Fruit fly (Drosophila melanogaster) whole organism, embryonic: Measurements from ENCODE around the gene CG6055.

Experiments
- Antp ChIP-seq: fragments of 200-800 bp; sonication (Bioruptor generic); optimal IDR thresholded peaks from 3 replicates; lab custom pipeline; 2016; ENCODE audit warnings: missing biosample characterization, missing genetic modification characterization
- CG10147 ChIP-seq: fragments of 200-800 bp; sonication (Bioruptor generic); optimal IDR thresholded peaks from 2 replicates; lab custom pipeline; 2019; ENCODE audit warnings: missing biosample characterization, mild to moderate bottlenecking, missing genetic modification characterization, moderate library complexity
- CG10209 ChIP-seq: fragments of 200-800 bp; sonication (Bioruptor generic); optimal IDR thresholded peaks from 3 replicates; lab custom pipeline; 2017; ENCODE audit warnings: missing biosample characterization, mild to moderate bottlenecking, missing genetic modification characterization, missing genetic modification reagents
- CG10979 ChIP-seq: fragments of 200-800 bp; sonication (Bioruptor generic); optimal IDR thresholded peaks from 2 replicates; lab custom pipeline; 2018; ENCODE audit warnings: missing biosample characterization, mild to moderate bottlenecking, missing genetic modification characterization, moderate library complexity
- CG11398 ChIP-seq: fragments of 200-800 bp; sonication (Bioruptor generic); optimal IDR thresholded peaks from 2 replicates; lab custom pipeline; 2016; ENCODE audit warnings: missing biosample characterization, missing genetic modification characterization
- CG12236 ChIP-seq: fragments of 200-800 bp; sonication (Bioruptor generic); optimal IDR thresholded peaks from 2 replicates; lab custom pipeline; 2016; ENCODE audit warnings: missing biosample characterization, missing genetic modification characterization
- CG12299 ChIP-seq: fragments of 200-800 bp; sonication (Bioruptor generic); optimal IDR thresholded peaks from 2 replicates; lab custom pipeline; 2018; ENCODE audit warnings: missing biosample characterization, mild to moderate bottlenecking, missing genetic modification characterization
- CG13287 ChIP-seq: fragments of 200-800 bp; sonication (Bioruptor generic); IDR thresholded peaks from 2 replicates; pipeline ENCODE4 v1.3.6; 2022; ENCODE audit warnings: missing biosample characterization, missing genetic modification characterization; ENCODE audit not compliant: partially characterized antibody
- CG13894 ChIP-seq: fragments of 200-800 bp; sonication (Bioruptor generic); optimal IDR thresholded peaks from 3 replicates; lab custom pipeline; 2018; ENCODE audit warnings: missing biosample characterization, mild to moderate bottlenecking, missing genetic modification characterization, moderate library complexity
- CG14710 ChIP-seq: fragments of 200-800 bp; sonication (Bioruptor generic); optimal IDR thresholded peaks from 3 replicates; lab custom pipeline; 2019; ENCODE audit warnings: missing biosample characterization, mild to moderate bottlenecking, missing genetic modification characterization, moderate library complexity
- CG14860 ChIP-seq: fragments of 200-800 bp; sonication (Bioruptor generic); IDR thresholded peaks from 3 replicates; pipeline ENCODE4 v1.3.6; 2022; ENCODE audit warnings: missing biosample characterization, missing genetic modification characterization; ENCODE audit not compliant: partially characterized antibody
- CG15073 ChIP-seq: fragments of 200-800 bp; sonication (Bioruptor generic); optimal IDR thresholded peaks from 2 replicates; lab custom pipeline; 2016; ENCODE audit warnings: missing biosample characterization, missing genetic modification characterization
- CG33213 ChIP-seq: fragments of 200-800 bp; sonication (Bioruptor generic); optimal IDR thresholded peaks from 3 replicates; lab custom pipeline; 2016; ENCODE audit warnings: missing biosample characterization, missing genetic modification characterization
- CG8478 ChIP-seq: fragments of >200 bp; optimal IDR thresholded peaks from 2 replicates; lab custom pipeline; 2018
- CG8765 ChIP-seq: fragments of 200-800 bp; sonication (Bioruptor generic); IDR thresholded peaks from 2 replicates; pipeline ENCODE4 v1.3.6; 2022; ENCODE audit warnings: missing biosample characterization, missing genetic modification characterization
- CG8944 ChIP-seq: fragments of 200-800 bp; sonication (Bioruptor generic); optimal IDR thresholded peaks from 3 replicates; lab custom pipeline; 2016; ENCODE audit warnings: missing biosample characterization, missing genetic modification characterization
- CG9437 ChIP-seq: fragments of 200-800 bp; sonication (Bioruptor generic); optimal IDR thresholded peaks from 2 replicates; lab custom pipeline; 2018; ENCODE audit warnings: missing biosample characterization, mild to moderate bottlenecking, missing genetic modification characterization
- Dip2 ChIP-seq: fragments of 200-800 bp; sonication (Bioruptor generic); IDR thresholded peaks from 2 replicates; pipeline ENCODE4 v1.3.6; 2022; ENCODE audit warnings: missing biosample characterization, missing genetic modification characterization
- E2f1 ChIP-seq: fragments of 200-800 bp; sonication (Bioruptor generic); IDR thresholded peaks from 2 replicates; pipeline ENCODE4 v1.3.6; 2022; ENCODE audit warnings: missing biosample characterization, missing genetic modification characterization
- Elba2 ChIP-seq: fragments of 200-800 bp; sonication (Bioruptor generic); optimal IDR thresholded peaks from 3 replicates; lab custom pipeline; 2016; ENCODE audit warnings: missing biosample characterization, missing genetic modification characterization
- Hsf ChIP-seq: fragments of 200-800 bp; sonication (Bioruptor generic); optimal IDR thresholded peaks from 3 replicates; lab custom pipeline; 2016; ENCODE audit warnings: missing biosample characterization, missing genetic modification characterization
- Jarid2 ChIP-seq: fragments of 200-800 bp; sonication (Bioruptor generic); optimal IDR thresholded peaks from 3 replicates; lab custom pipeline; 2017; ENCODE audit warnings: mild to moderate bottlenecking, missing biosample characterization, missing genetic modification reagents, missing genetic modification characterization
- MTF-1 ChIP-seq: fragments of 200-800 bp; sonication (Bioruptor generic); optimal IDR thresholded peaks from 2 replicates; lab custom pipeline; 2018; ENCODE audit warnings: missing biosample characterization, mild to moderate bottlenecking, missing genetic modification characterization, borderline replicate concordance
- Myb ChIP-seq: fragments of 200-800 bp; sonication (Bioruptor generic); optimal IDR thresholded peaks from 2 replicates; lab custom pipeline; 2016; ENCODE audit warnings: missing biosample characterization, missing genetic modification characterization
- Sry-β ChIP-seq: fragments of 200-800 bp; sonication (Bioruptor generic); optimal IDR thresholded peaks from 2 replicates; lab custom pipeline; 2018; ENCODE audit warnings: missing biosample characterization, mild to moderate bottlenecking, missing genetic modification characterization, moderate library complexity
- Sry-δ ChIP-seq: fragments of 200-800 bp; sonication (Bioruptor generic); optimal IDR thresholded peaks from 2 replicates; lab custom pipeline; 2016; ENCODE audit warnings: missing biosample characterization, missing genetic modification characterization
- Tbp ChIP-seq: fragments of >200 bp; optimal IDR thresholded peaks from 2 replicates; lab custom pipeline; 2018; ENCODE audit warnings: missing biosample characterization, missing genetic modification characterization
- ap ChIP-seq: fragments of 200-800 bp; sonication (Bioruptor generic); IDR thresholded peaks from 2 replicates; pipeline ENCODE4 v1.3.6; 2022; ENCODE audit warnings: missing biosample characterization, missing genetic modification characterization
- dimm ChIP-seq: fragments of 200-800 bp; sonication (Bioruptor generic); IDR thresholded peaks from 2 replicates; pipeline ENCODE4 v1.3.6; 2022; ENCODE audit warnings: missing biosample characterization, missing genetic modification characterization
- dmrt99B ChIP-seq: fragments of 200-800 bp; sonication (Bioruptor generic); optimal IDR thresholded peaks from 2 replicates; lab custom pipeline; 2018; ENCODE audit warnings: missing biosample characterization, mild to moderate bottlenecking, missing genetic modification characterization, moderate library complexity
- fd96Cb ChIP-seq: fragments of 200-800 bp; sonication (Bioruptor generic); optimal IDR thresholded peaks from 2 replicates; lab custom pipeline; 2018; ENCODE audit warnings: missing biosample characterization, mild to moderate bottlenecking, missing genetic modification characterization, moderate library complexity
- gcm2 ChIP-seq: fragments of 200-800 bp; sonication (Bioruptor generic); optimal IDR thresholded peaks from 2 replicates; lab custom pipeline; 2016; ENCODE audit warnings: missing biosample characterization, missing genetic modification characterization
- her ChIP-seq: fragments of 200-800 bp; sonication (Bioruptor generic); optimal IDR thresholded peaks from 2 replicates; lab custom pipeline; 2016; ENCODE audit warnings: missing biosample characterization, missing genetic modification characterization
- nau ChIP-seq: fragments of 200-800 bp; sonication (Bioruptor generic); optimal IDR thresholded peaks from 3 replicates; lab custom pipeline; 2017; ENCODE audit warnings: missing biosample characterization, mild to moderate bottlenecking, missing genetic modification characterization, missing genetic modification reagents
- nerfin-1 ChIP-seq: fragments of 200-800 bp; sonication (Bioruptor generic); optimal IDR thresholded peaks from 3 replicates; lab custom pipeline; 2019; ENCODE audit warnings: missing biosample characterization, mild to moderate bottlenecking, missing genetic modification characterization, moderate library complexity
- pho ChIP-seq: fragments of 200-800 bp; sonication (Bioruptor generic); optimal IDR thresholded peaks from 2 replicates; lab custom pipeline; 2016; ENCODE audit warnings: missing biosample characterization, missing genetic modification characterization
- pzg ChIP-seq: fragments of 200-800 bp; sonication (Bioruptor generic); optimal IDR thresholded peaks from 3 replicates; lab custom pipeline; 2018; ENCODE audit warnings: missing biosample characterization, mild to moderate bottlenecking, missing genetic modification characterization, moderate library complexity
- run ChIP-seq: fragments of 200-800 bp; sonication (Bioruptor generic); optimal IDR thresholded peaks from 3 replicates; lab custom pipeline; 2018; ENCODE audit warnings: missing biosample characterization, mild to moderate bottlenecking, missing genetic modification characterization
- slbo ChIP-seq: fragments of 200-800 bp; sonication (Bioruptor generic); IDR thresholded peaks from 2 replicates; pipeline ENCODE4 v1.3.6; 2022; ENCODE audit warnings: missing biosample characterization, missing genetic modification characterization
- tin ChIP-seq: fragments of 200-800 bp; sonication (Bioruptor generic); optimal IDR thresholded peaks from 3 replicates; lab custom pipeline; 2016; ENCODE audit warnings: missing biosample characterization, missing genetic modification characterization
- trem ChIP-seq: fragments of 200-800 bp; optimal IDR thresholded peaks from 3 replicates; lab custom pipeline; 2019; ENCODE audit warnings: missing biosample characterization, mild to moderate bottlenecking, missing genetic modification characterization, moderate library complexity
- unc-4 ChIP-seq: fragments of 200-800 bp; sonication (Bioruptor generic); IDR thresholded peaks from 2 replicates; pipeline ENCODE4 v1.3.6; 2022; ENCODE audit warnings: missing biosample characterization, missing genetic modification characterization; ENCODE audit not compliant: partially characterized antibody
- usp ChIP-seq: fragments of >200 bp; optimal IDR thresholded peaks from 2 replicates; lab custom pipeline; 2017; ENCODE audit warnings: missing biosample characterization, missing genetic modification characterization
- vnd ChIP-seq: fragments of 200-800 bp; sonication (Bioruptor generic); IDR thresholded peaks from 3 replicates; pipeline ENCODE4 v1.3.6; 2022; ENCODE audit warnings: missing biosample characterization, missing genetic modification characterization; ENCODE audit not compliant: partially characterized antibody

The CG6055 gene

DNA sequence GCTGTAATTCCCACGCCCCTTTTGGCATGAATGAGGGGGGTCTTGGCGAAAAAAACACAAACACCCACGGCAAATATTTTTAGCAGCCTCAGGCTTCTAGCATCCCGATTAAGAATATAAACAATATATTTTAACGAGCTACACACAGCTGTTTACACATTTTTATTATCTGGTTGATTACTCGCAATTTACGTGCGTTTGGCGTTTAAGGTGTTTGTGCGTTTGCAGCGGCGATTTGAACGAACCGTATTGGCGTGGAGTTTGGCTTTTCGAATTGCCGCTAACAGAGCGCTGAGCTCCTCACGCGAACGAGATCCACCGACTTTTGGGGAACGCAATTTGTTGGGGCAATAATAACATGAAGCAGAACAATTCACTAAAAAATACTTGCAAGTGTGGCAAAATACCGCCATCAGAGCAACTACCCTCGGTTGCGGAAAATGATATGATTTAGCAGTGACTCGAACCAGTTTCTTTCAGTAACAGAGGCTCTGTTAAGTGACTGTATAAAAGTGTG, 29.7 kb downstream of the CG6055 start, which contains the start of gene Ziz (continued):
- TF ChIP-seq ap (GFP tag; lab: Robert Waterston, UW) (no peak), Myb (GFP tag; lab: Kevin White, UChicago) (peak; percentile 97), Dip2 (no peak), CG15073 (no peak), CG8478 (lab: Kevin White, UChicago) (no peak), CG12299 (peak; percentile 32), Elba2 (peak; percentile 14), nau (GFP tag; lab: Kevin White, UChicago) (no peak), pho (GFP tag; lab: Kevin White, UChicago) (no peak), CG12236 (GFP tag; lab: Kevin White, UChicago) (no peak), CG13287 (peak; percentile 63), her (peak; percentile 47), Hsf (GFP tag; lab: Kevin White, UChicago) (peak; percentile 6), fd96Cb (tag; lab: Kevin White, UChicago) (no peak), pzg (GFP tag; lab: Kevin White, UChicago) (peak; percentile 99), Tbp (no peak), CG10209 (GFP tag; lab: Kevin White, UChicago) (no peak), unc-4 (peak; percentile 56), CG10979 (tag; lab: Kevin White, UChicago) (peak; percentile 8), CG11398 (GFP tag; lab: Kevin White, UChicago) (peak; percentile 27), CG10147 (peak; percentile 73), usp (GFP tag; lab: Kevin White, UChicago) (no peak), CG13894 (tag; lab: Kevin White, UChicago) (peak; percentile 76), Antp (peak; percentile 2), dmrt99B (tag; lab: Kevin White, UChicago) (peak; percentile 2), CG8765 (GFP tag; lab: Robert Waterston, UW) (no peak), dimm (GFP tag; lab: Robert Waterston, UW) (no peak), run (tag; lab: Kevin White, UChicago) (no peak), slbo (GFP tag; lab: Robert Waterston, UW) (peak; percentile 53), CG8944 (GFP tag; lab: Kevin White, UChicago) (no peak), MTF-1 (GFP tag; lab: Kevin White, UChicago) (peak; percentile 43), tin (GFP tag; lab: Kevin White, UChicago) (no peak), CG33213 (peak; percentile 76), Sry-δ (GFP tag; lab: Kevin White, UChicago) (peak; percentile 47), CG14710 (tag; lab: Kevin White, UChicago) (peak; percentile 75), Jarid2 (GFP tag; lab: Kevin White, UChicago) (peak; percentile 97), CG9437 (GFP tag; lab: Kevin White, UChicago) (no peak), E2f1 (0 out of 2 replicates have a peak, but pooled peaks have one; percentile 28)
- TF ChIP-seq, all 482 proteins: peak for 217

DNA sequence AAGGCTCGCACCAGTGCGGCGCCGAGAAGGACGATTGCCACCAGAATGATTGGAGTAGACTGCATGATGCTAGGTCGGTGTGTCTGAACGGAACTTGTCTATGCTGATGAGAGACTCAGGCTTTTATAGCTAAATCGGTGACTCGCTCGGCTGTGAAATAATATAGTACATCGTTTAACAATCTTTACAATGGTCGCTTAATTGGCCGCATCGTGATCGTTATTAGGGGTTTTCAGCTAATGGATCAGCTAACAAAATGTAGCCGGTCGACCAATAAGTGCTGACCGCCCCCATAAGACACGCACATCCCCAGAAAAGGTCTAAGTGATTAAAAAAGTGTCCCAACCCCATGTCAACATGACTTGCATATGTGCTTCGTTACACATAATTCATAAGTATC, 30.9 kb downstream of the CG6055 start, which contains the start of gene Obp28a:
Gene Obp28a (minus strand): TSS at position 101 of the 400 bp plus-strand sequence.
- no peak for TF ChIP-seq gcm2 (GFP tag; lab: Kevin White, UChicago)
- no peak for TF ChIP-seq CG14860 (GFP tag; lab: Robert Waterston, UW)
- TF ChIP-seq vnd (GFP tag; lab: Robert Waterston, UW): 0 out of 3 replicates have a peak, but pooled peaks have one; percentile 2
- no peak for TF ChIP-seq Sry-β (GFP tag; lab: Kevin White, UChicago)
- TF ChIP-seq nerfin-1: no peak
- no peak for TF ChIP-seq trem (tag; lab: Kevin White, UChicago)
